Fruit fly (Drosophila melanogaster) whole organism, embryonic: ENCODE results near the gene acj6.
A peak's percentile ranks its signal among the peaks of the same experiment; 100 is the strongest.

ENCODE experiments used
- ATbp ChIP-seq: fragments of 200-800 bp; sonication (Bioruptor generic); optimal IDR thresholded peaks from 2 replicates; lab custom pipeline; 2017; ENCODE audit warnings: missing biosample characterization, mild to moderate bottlenecking, missing genetic modification characterization, missing genetic modification reagents
- CG10147 ChIP-seq: fragments of 200-800 bp; sonication (Bioruptor generic); optimal IDR thresholded peaks from 2 replicates; lab custom pipeline; 2019; ENCODE audit warnings: missing biosample characterization, mild to moderate bottlenecking, missing genetic modification characterization, moderate library complexity
- CG10565 ChIP-seq: fragments of 200-800 bp; sonication (Bioruptor generic); optimal IDR thresholded peaks from 3 replicates; lab custom pipeline; 2016; ENCODE audit warnings: missing biosample characterization, mild to moderate bottlenecking, missing genetic modification characterization
- CG10959 ChIP-seq: fragments of 200-800 bp; sonication (Bioruptor generic); IDR thresholded peaks from 2 replicates; pipeline ENCODE4 v1.3.6; 2022; ENCODE audit warnings: missing biosample characterization, missing genetic modification characterization
- CG12744 ChIP-seq: fragments of 200-800 bp; sonication (Bioruptor generic); optimal IDR thresholded peaks from 2 replicates; lab custom pipeline; 2016; ENCODE audit warnings: missing biosample characterization, missing genetic modification characterization
- CG12769 ChIP-seq: fragments of 200-800 bp; sonication (Bioruptor generic); optimal IDR thresholded peaks from 2 replicates; lab custom pipeline; 2019; ENCODE audit warnings: missing biosample characterization, mild to moderate bottlenecking, missing genetic modification characterization, moderate library complexity
- CG13123 ChIP-seq: fragments of 200-800 bp; sonication (Bioruptor generic); optimal IDR thresholded peaks from 2 replicates; lab custom pipeline; 2016; ENCODE audit warnings: missing biosample characterization, missing genetic modification characterization
- CG13287 ChIP-seq: fragments of 200-800 bp; sonication (Bioruptor generic); IDR thresholded peaks from 2 replicates; pipeline ENCODE4 v1.3.6; 2022; ENCODE audit warnings: missing biosample characterization, missing genetic modification characterization; ENCODE audit not compliant: partially characterized antibody
- CG15011 ChIP-seq: fragments of 200-800 bp; sonication (Bioruptor generic); optimal IDR thresholded peaks from 3 replicates; lab custom pipeline; 2018; ENCODE audit warnings: missing biosample characterization, mild to moderate bottlenecking, missing genetic modification characterization
- CG15514 ChIP-seq: fragments of 200-800 bp; sonication (Bioruptor generic); optimal IDR thresholded peaks from 3 replicates; lab custom pipeline; 2017; ENCODE audit warnings: missing biosample characterization, missing genetic modification characterization, mild to moderate bottlenecking, moderate library complexity, missing genetic modification reagents
- CG16779 ChIP-seq: fragments of 200-800 bp; sonication (Bioruptor generic); IDR thresholded peaks from 2 replicates; pipeline ENCODE4 v1.3.6; 2022; ENCODE audit warnings: missing biosample characterization, missing genetic modification characterization
- CG16813 ChIP-seq: fragments of 200-800 bp; sonication (Bioruptor generic); IDR thresholded peaks from 3 replicates; pipeline ENCODE4 v1.3.6; 2022; ENCODE audit warnings: missing biosample characterization, missing genetic modification characterization; ENCODE audit not compliant: partially characterized antibody
- CG17361 ChIP-seq: fragments of 200-800 bp; sonication (Bioruptor generic); IDR thresholded peaks from 3 replicates; pipeline ENCODE4 v1.3.6; 2022; ENCODE audit warnings: missing biosample characterization, missing genetic modification characterization
- CG17568 ChIP-seq: fragments of 200-800 bp; sonication (Bioruptor generic); optimal IDR thresholded peaks from 2 replicates; lab custom pipeline; 2018; ENCODE audit warnings: missing biosample characterization, mild to moderate bottlenecking, missing genetic modification characterization, moderate library complexity
- CG18262 ChIP-seq: fragments of 200-800 bp; optimal IDR thresholded peaks from 3 replicates; lab custom pipeline; 2019; ENCODE audit warnings: missing biosample characterization, mild to moderate bottlenecking, missing genetic modification characterization, moderate library complexity
- CG2202 ChIP-seq: fragments of 200-800 bp; sonication (Bioruptor generic); optimal IDR thresholded peaks from 2 replicates; lab custom pipeline; 2018; ENCODE audit warnings: missing biosample characterization, mild to moderate bottlenecking, missing genetic modification characterization
- CG32772 ChIP-seq: fragments of 200-800 bp; sonication (Bioruptor generic); IDR thresholded peaks from 2 replicates; pipeline ENCODE4 v1.3.6; 2022; ENCODE audit warnings: missing biosample characterization, missing genetic modification characterization
- CG6765 ChIP-seq: fragments of 200-800 bp; sonication (Bioruptor generic); optimal IDR thresholded peaks from 3 replicates; lab custom pipeline; 2017; ENCODE audit warnings: missing biosample characterization, mild to moderate bottlenecking, missing genetic modification characterization
- CG9437 ChIP-seq: fragments of 200-800 bp; sonication (Bioruptor generic); optimal IDR thresholded peaks from 2 replicates; lab custom pipeline; 2018; ENCODE audit warnings: missing biosample characterization, mild to moderate bottlenecking, missing genetic modification characterization
- CG9932 ChIP-seq: fragments of 200-800 bp; sonication (Bioruptor generic); IDR thresholded peaks from 2 replicates; pipeline ENCODE4 v1.3.6; 2022; ENCODE audit warnings: missing biosample characterization, missing genetic modification characterization
- Camta ChIP-seq: fragments of 200-800 bp; sonication (Bioruptor generic); optimal IDR thresholded peaks from 2 replicates; lab custom pipeline; 2016; ENCODE audit warnings: missing biosample characterization, missing genetic modification characterization
- CoRest ChIP-seq: fragments of 200-800 bp; sonication (Bioruptor generic); optimal IDR thresholded peaks from 3 replicates; lab custom pipeline; 2018; ENCODE audit warnings: missing biosample characterization, mild to moderate bottlenecking, missing genetic modification characterization, moderate library complexity
- Doc3 ChIP-seq: fragments of 200-800 bp; sonication (Bioruptor generic); IDR thresholded peaks from 3 replicates; pipeline ENCODE4 v1.3.6; 2022; ENCODE audit warnings: missing biosample characterization, missing genetic modification characterization; ENCODE audit not compliant: partially characterized antibody
- Fer2 ChIP-seq: fragments of 200-800 bp; sonication (Bioruptor generic); optimal IDR thresholded peaks from 2 replicates; lab custom pipeline; 2018; ENCODE audit warnings: missing biosample characterization, mild to moderate bottlenecking, missing genetic modification characterization, moderate library complexity
- Fer3 ChIP-seq: fragments of 200-800 bp; sonication (Bioruptor generic); optimal IDR thresholded peaks from 2 replicates; lab custom pipeline; 2018; ENCODE audit warnings: missing biosample characterization, mild to moderate bottlenecking, missing genetic modification characterization, moderate library complexity
- Med ChIP-seq: fragments of 200-800 bp; sonication (Bioruptor generic); peaks from one replicate; lab custom pipeline; 2016; ENCODE audit warnings: missing biosample characterization, missing genetic modification characterization, mild to moderate bottlenecking, inconsistent platforms, moderate library complexity
- Opbp ChIP-seq: fragments of 200-800 bp; sonication (Bioruptor generic); IDR thresholded peaks from 3 replicates; pipeline ENCODE4 v1.3.6; 2022; ENCODE audit warnings: missing biosample characterization, missing genetic modification characterization; ENCODE audit not compliant: partially characterized antibody
- Sry-δ ChIP-seq: fragments of 200-800 bp; sonication (Bioruptor generic); optimal IDR thresholded peaks from 2 replicates; lab custom pipeline; 2016; ENCODE audit warnings: missing biosample characterization, missing genetic modification characterization
- Trl ChIP-seq, 3 experiments: fragments of >200 bp in 2 of 3; fragments of 200-800 bp in 1 of 3; sonication (Bioruptor generic) in 1 of 3; optimal IDR thresholded peaks; 2 replicates in 1 of 3; 3 replicates in 2 of 3; lab custom pipeline; 2016 to 2017; ENCODE audit warnings: missing biosample characterization in 1 of 3, missing genetic modification characterization in 1 of 3
- bbx ChIP-seq: fragments of 200-800 bp; sonication (Bioruptor generic); IDR thresholded peaks from 2 replicates; pipeline ENCODE4 v1.3.6; 2022; ENCODE audit warnings: missing biosample characterization, missing genetic modification characterization; ENCODE audit not compliant: partially characterized antibody
- cwo ChIP-seq: fragments of 200-800 bp; sonication (Bioruptor generic); optimal IDR thresholded peaks from 3 replicates; lab custom pipeline; 2017; ENCODE audit warnings: missing biosample characterization, missing genetic modification characterization, mild to moderate bottlenecking, moderate library complexity, missing genetic modification reagents
- esg ChIP-seq: fragments of 200-800 bp; sonication (Bioruptor generic); conservative IDR thresholded peaks from 2 replicates; pipeline ENCODE4 v1.3.6; 2022; ENCODE audit warnings: missing biosample characterization, missing genetic modification characterization
- fd64A ChIP-seq: fragments of 200-800 bp; sonication (Bioruptor generic); optimal IDR thresholded peaks from 3 replicates; lab custom pipeline; 2018; ENCODE audit warnings: missing biosample characterization, mild to moderate bottlenecking, missing genetic modification characterization
- mld ChIP-seq: fragments of 200-800 bp; sonication (Bioruptor generic); IDR thresholded peaks from 3 replicates; pipeline ENCODE4 v1.3.6; 2022; ENCODE audit warnings: missing biosample characterization, missing genetic modification characterization; ENCODE audit not compliant: partially characterized antibody
- nerfin-2 ChIP-seq: fragments of 200-800 bp; sonication (Bioruptor generic); IDR thresholded peaks from 2 replicates; pipeline ENCODE4 v1.3.6; 2022; ENCODE audit warnings: missing biosample characterization, missing genetic modification characterization; ENCODE audit not compliant: partially characterized antibody
- nmo ChIP-seq: fragments of 200-800 bp; sonication (Bioruptor generic); optimal IDR thresholded peaks from 2 replicates; lab custom pipeline; 2018; ENCODE audit warnings: missing biosample characterization, mild to moderate bottlenecking, missing genetic modification characterization, moderate library complexity
- prd ChIP-seq, 3 experiments: fragments of >200 bp in 2 of 3; fragments of 200-800 bp in 1 of 3; sonication (Bioruptor generic) in 1 of 3; optimal IDR thresholded peaks in 2 of 3; IDR thresholded peaks in 1 of 3; 2 replicates in 2 of 3; 3 replicates in 1 of 3; pipeline versions ENCODE4 v1.3.6 to Lab custom; 2017 to 2022; ENCODE audit warnings: missing biosample characterization in 1 of 3, missing genetic modification characterization in 1 of 3
- row ChIP-seq: fragments of 200-800 bp; sonication (Bioruptor generic); IDR thresholded peaks from 3 replicates; pipeline ENCODE4 v1.3.6; 2022; ENCODE audit warnings: missing biosample characterization, missing genetic modification characterization
- run ChIP-seq: fragments of 200-800 bp; sonication (Bioruptor generic); optimal IDR thresholded peaks from 3 replicates; lab custom pipeline; 2018; ENCODE audit warnings: missing biosample characterization, mild to moderate bottlenecking, missing genetic modification characterization
- stc ChIP-seq: fragments of 200-800 bp; sonication (Bioruptor generic); IDR thresholded peaks from 2 replicates; pipeline ENCODE4 v1.3.6; 2022; ENCODE audit warnings: missing biosample characterization, missing genetic modification characterization
- tgo ChIP-seq: fragments of 200-800 bp; sonication (Bioruptor generic); IDR thresholded peaks from 3 replicates; pipeline ENCODE4 v1.3.6; 2022; ENCODE audit warnings: missing biosample characterization, missing genetic modification characterization
- tin ChIP-seq: fragments of 200-800 bp; sonication (Bioruptor generic); optimal IDR thresholded peaks from 3 replicates; lab custom pipeline; 2016; ENCODE audit warnings: missing biosample characterization, missing genetic modification characterization
- tna ChIP-seq: fragments of 200-800 bp; sonication (Bioruptor generic); IDR thresholded peaks from 2 replicates; pipeline ENCODE4 v1.3.6; 2022; ENCODE audit warnings: missing biosample characterization, missing genetic modification characterization; ENCODE audit not compliant: partially characterized antibody
- z ChIP-seq: fragments of 200-800 bp; sonication (Bioruptor generic); IDR thresholded peaks from 3 replicates; pipeline ENCODE4 v1.3.6; 2022; ENCODE audit warnings: missing biosample characterization, missing genetic modification characterization
- zen2 ChIP-seq: fragments of 200-800 bp; sonication (Bioruptor generic); IDR thresholded peaks from 3 replicates; pipeline ENCODE4 v1.3.6; 2022; ENCODE audit warnings: missing biosample characterization, missing genetic modification characterization; ENCODE audit not compliant: partially characterized antibody

The acj6 gene

DNA sequence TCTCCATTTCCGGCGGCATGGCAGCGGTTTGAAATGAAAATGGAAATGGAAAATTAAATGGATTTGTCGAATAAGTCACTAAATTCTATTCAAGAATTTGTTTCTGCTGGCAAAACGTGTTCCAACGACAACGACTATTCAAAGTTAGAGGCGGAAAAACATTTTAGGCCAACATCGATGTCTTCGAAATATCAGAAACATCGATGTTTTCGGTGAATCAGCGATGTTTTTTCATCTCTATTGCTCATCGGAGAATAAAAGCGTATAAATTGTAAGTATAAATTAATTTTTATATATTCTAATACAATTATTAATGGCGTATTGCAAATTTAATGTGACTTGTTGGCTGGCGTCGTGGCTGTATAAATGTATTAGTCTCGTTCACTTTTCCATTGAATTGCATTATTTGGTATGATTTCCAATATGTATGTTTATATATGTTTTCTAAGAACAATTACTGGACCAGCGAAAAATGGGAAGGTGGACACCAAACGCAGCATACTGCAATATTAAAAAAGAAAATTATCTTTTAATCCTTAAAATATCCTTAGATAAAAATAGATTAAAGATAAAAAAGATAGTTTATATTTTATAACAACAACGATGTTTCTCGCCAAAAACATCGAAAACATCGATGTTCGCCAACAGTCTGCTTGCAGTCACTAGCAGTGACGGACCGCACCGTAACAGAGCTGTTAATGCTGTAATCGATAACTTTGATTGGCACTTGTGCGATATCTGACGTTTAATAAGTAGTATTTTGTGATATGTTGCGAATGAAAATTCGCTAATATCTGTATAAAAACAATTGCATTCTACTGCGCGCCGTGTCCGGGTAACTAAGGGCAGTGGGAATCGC is 34.2 kb downstream of the acj6 start, which contains the start of the genes CG12608 and Prp5 (continued):
- TF ChIP-seq CG2202 (tag; lab: Kevin White, UChicago) (no peak), CG15011 (GFP tag; lab: Kevin White, UChicago) (no peak), Camta (GFP tag; lab: Kevin White, UChicago) (no peak), CG6765 (GFP tag; lab: Kevin White, UChicago) (no peak), nerfin-2 (GFP tag; lab: Robert Waterston, UW) (peak; percentile 47), CG13287 (GFP tag; lab: Robert Waterston, UW) (peak; percentile 69; the same call in 1 of the 2 replicates), CG18262 (tag; lab: Kevin White, UChicago) (peak; percentile 9), cwo (GFP tag; lab: Kevin White, UChicago) (no peak), bbx (peak; percentile 73), CG17361 (GFP tag; lab: Robert Waterston, UW) (peak; percentile 55; the same call in 2 of the 3 replicates), CG10565 (GFP tag; lab: Kevin White, UChicago) (no peak), CG17568 (GFP tag; lab: Kevin White, UChicago) (no peak), CG32772 (no peak), nmo (peak; percentile 21), fd64A (GFP tag; lab: Kevin White, UChicago) (no peak), CG9932 (GFP tag; lab: Robert Waterston, UW) (peak; percentile 53), CG9437 (peak; percentile 32), prd (optimal IDR thresholded peaks at IDR 0.05; lab: Kevin White, UChicago) (no peak), prd (GFP tag; IDR thresholded peaks at IDR 0.05; lab: Robert Waterston, UW) (0 out of 3 replicates have a peak, but pooled peaks have one; percentile 4), tna (peak; percentile 37; the same call in 1 of the 2 replicates), Doc3 (GFP tag; lab: Robert Waterston, UW) (peak; percentile 52; the same call in 2 of the 3 replicates), CG12744 (GFP tag; lab: Kevin White, UChicago) (no peak), row (GFP tag; lab: Robert Waterston, UW) (peak; percentile 71), CG16813 (GFP tag; lab: Robert Waterston, UW) (peak; percentile 57), z (no peak), Fer2 (tag; lab: Kevin White, UChicago) (no peak), Med (peak; percentile 62), zen2 (GFP tag; lab: Robert Waterston, UW) (peak; percentile 35; the same call in 2 of the 3 replicates), CoRest (peak; percentile 21), CG12769 (tag; lab: Kevin White, UChicago) (no peak), CG10147 (no peak), Sry-δ (peak; percentile 76), Trl (optimal IDR thresholded peaks at IDR 0.05; lab: Kevin White, UChicago) (no peak), Trl (GFP tag; optimal IDR thresholded peaks at IDR 0.05; lab: Kevin White, UChicago) (no peak), esg (GFP tag; lab: Robert Waterston, UW) (no peak), stc (GFP tag; lab: Robert Waterston, UW) (no peak), Opbp (GFP tag; lab: Robert Waterston, UW) (peak; percentile 63; the same call in 2 of the 3 replicates), Fer3 (no peak), tgo (GFP tag; lab: Robert Waterston, UW) (no peak), CG13123 (GFP tag; lab: Kevin White, UChicago) (no peak), CG16779 (GFP tag; lab: Robert Waterston, UW) (no peak), mld (peak; percentile 66; the same call in 1 of the 3 replicates), ATbp (GFP tag; lab: Kevin White, UChicago) (no peak), CG15514 (GFP tag; lab: Kevin White, UChicago) (peak; percentile 43), CG10959 (GFP tag; lab: Robert Waterston, UW) (no peak), tin (GFP tag; lab: Kevin White, UChicago) (no peak), run (tag; lab: Kevin White, UChicago) (no peak)
